Worm (Caenorhabditis elegans): ENCODE measurements around the gene Y65A5A.2.

DNA sequence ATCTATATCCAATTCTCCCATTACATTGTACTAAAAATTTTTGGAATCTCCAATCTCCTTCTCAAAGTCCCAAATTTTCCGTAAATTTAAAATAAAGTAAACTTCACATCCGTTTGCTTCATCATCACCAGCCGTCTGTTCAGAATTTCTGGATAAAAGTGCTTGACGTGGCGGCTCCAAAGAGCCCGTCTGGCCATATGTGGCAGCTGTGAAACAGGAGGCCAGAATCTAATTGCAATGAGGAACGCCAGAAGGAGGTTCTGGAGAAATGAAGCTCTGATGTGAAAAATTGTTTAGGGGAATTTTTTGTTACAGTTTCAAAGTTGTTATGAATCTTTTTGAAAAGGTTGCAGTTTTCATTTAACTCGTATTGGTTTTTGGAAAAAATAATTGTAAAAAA lies 31.5 kb upstream of the Y65A5A.2 start:
- no peak for TF ChIP-seq elt-2 (tag; optimal IDR thresholded peaks at IDR 0.05)
- TF ChIP-seq ceh-30 (tag; optimal IDR thresholded peaks at IDR 0.05): no peak
- no peak for TF ChIP-seq pha-4 (tag; optimal IDR thresholded peaks at IDR 0.05)
- TF ChIP-seq unc-86 (tag; optimal IDR thresholded peaks at IDR 0.05): no peak
- TF ChIP-seq ama-1 (optimal IDR thresholded peaks at IDR 0.05): no peak
- no peak for TF ChIP-seq eyg-1 (tag; optimal IDR thresholded peaks at IDR 0.05)
- no peak for TF ChIP-seq rnt-1 (tag; optimal IDR thresholded peaks at IDR 0.05)
- no peak for TF ChIP-seq hlh-30 (tag; optimal IDR thresholded peaks at IDR 0.05; ENCODE audit: insufficient read depth)
- TF ChIP-seq nhr-11 (tag; optimal IDR thresholded peaks at IDR 0.05): no peak
- no peak for TF ChIP-seq lin-11 (tag; optimal IDR thresholded peaks at IDR 0.05)
- no peak for TF ChIP-seq F13H6.1 (tag; optimal IDR thresholded peaks at IDR 0.05)
- no peak for TF ChIP-seq hlh-15 (tag; optimal IDR thresholded peaks at IDR 0.05)
- TF ChIP-seq pqm-1 (tag; optimal IDR thresholded peaks at IDR 0.05): no peak
- no peak for TF ChIP-seq ceh-14 (tag; optimal IDR thresholded peaks at IDR 0.05)

Data from whole organism, late embryonic.